Worm (Caenorhabditis elegans) whole organism, L4/young adult: ENCODE data around the gene sra-13.

Experiments used
- W03F9.2 ChIP-seq: fragments of 150-350 bp; optimal IDR thresholded peaks from 2 replicates; lab custom pipeline; 2014; ENCODE audit warnings: missing biosample characterization, missing genetic modification characterization
- dao-5 ChIP-seq: sonication (generic microtip); optimal IDR thresholded peaks from 2 replicates; lab custom pipeline; 2016; ENCODE audit warnings: missing genotype, missing genetic modification characterization, moderate library complexity, missing compliant biosample characterization
- him-1 ChIP-seq: sonication (generic microtip); optimal IDR thresholded peaks from 2 replicates; lab custom pipeline; 2016; ENCODE audit warnings: missing genotype, missing genetic modification reagents, missing genetic modification characterization, missing compliant biosample characterization

sra-13 gene

ce11 chrII:8442176-8442575 is 34.7 kb downstream of the sra-13 start:
- peak; percentile 63 for TF ChIP-seq W03F9.2
- no peak for TF ChIP-seq dao-5 (tag; lab: Kevin White, UChicago)
- no peak for TF ChIP-seq him-1

- TF ChIP-seq him-1 (no peak), dao-5 (tag; lab: Kevin White, UChicago) (no peak), W03F9.2 (no peak)
Observed at ce11 chrII:8442717-8443223, 35.3 kb downstream of the sra-13 start, which contains the start of gene eif-3.G. Gene eif-3.G (plus strand): TSS chrII:8442767.

ce11 chrII:8444007-8444406 is 36.5 kb downstream of the sra-13 start, which contains the start of gene evl-20:
Gene evl-20 (plus strand): TSS chrII:8444307.
- TF ChIP-seq him-1 = no peak
- TF ChIP-seq dao-5 (tag; lab: Kevin White, UChicago) = no peak
- no peak for TF ChIP-seq W03F9.2

ce11 chrII:8446731-8447130 is 39.2 kb downstream of the sra-13 start, which contains the start of gene cut-3:
Gene cut-3 (minus strand): TSS chrII:8446831.
- TF ChIP-seq him-1 = no peak
- no peak for TF ChIP-seq dao-5 (tag; lab: Kevin White, UChicago)
- no peak for TF ChIP-seq W03F9.2

ce11 chrII:8449660-8450118 is 42.2 kb downstream of the sra-13 start, which contains the start of gene F22B5.4:
Gene F22B5.4 (plus strand): TSS chrII:8449710.
- TF ChIP-seq him-1 (no peak), dao-5 (tag; lab: Kevin White, UChicago) (no peak), W03F9.2 (no peak)

- no peak for TF ChIP-seq dao-5 (tag; lab: Kevin White, UChicago)
- no peak for TF ChIP-seq W03F9.2
- no peak for TF ChIP-seq him-1
Observed at ce11 chrII:8450750-8451149, 43.3 kb downstream of the sra-13 start.

ce11 chrII:8451425-8451824 is 43.9 kb downstream of the sra-13 start:
- TF ChIP-seq W03F9.2 (no peak), him-1 (no peak), dao-5 (tag; lab: Kevin White, UChicago) (no peak)

ce11 chrII:8454513-8454912 is 47.0 kb downstream of the sra-13 start, which contains the start of gene F22B5.5:
Gene F22B5.5 (minus strand): TSS chrII:8454613.
- TF ChIP-seq dao-5 (tag; lab: Kevin White, UChicago) = no peak
- no peak for TF ChIP-seq W03F9.2
- no peak for TF ChIP-seq him-1

- TF ChIP-seq W03F9.2 (no peak), him-1 (no peak), dao-5 (tag; lab: Kevin White, UChicago) (no peak)
Observed at ce11 chrII:8456094-8456493, 48.6 kb downstream of the sra-13 start, which contains the start of gene F22B5.6. Gene F22B5.6 (minus strand): TSS chrII:8456194.

- TF ChIP-seq W03F9.2 = no peak
- no peak for TF ChIP-seq him-1
- no peak for TF ChIP-seq dao-5 (tag; lab: Kevin White, UChicago)
Observed at ce11 chrII:8456681-8457389, 49.4 kb downstream of the sra-13 start.

- TF ChIP-seq W03F9.2 = no peak
- no peak for TF ChIP-seq him-1
- no peak for TF ChIP-seq dao-5 (tag; lab: Kevin White, UChicago)
Observed at ce11 chrII:8457438-8457837, 50.0 kb downstream of the sra-13 start, which contains the start of gene zyg-9. Gene zyg-9 (plus strand): TSS chrII:8457818.
